Fruit fly (Drosophila melanogaster) whole organism, embryonic: ENCODE data around the gene CG12560.

Experiments
- Awh ChIP-seq: fragments of 200-800 bp; sonication (Bioruptor generic); IDR thresholded peaks from 2 replicates; pipeline ENCODE4, ENCODE4 v1.3.6; 2022; ENCODE audit warnings: missing biosample characterization, missing genetic modification characterization
- Bdp1 ChIP-seq: fragments of 200-800 bp; sonication (Bioruptor generic); optimal IDR thresholded peaks from 3 replicates; lab custom pipeline; 2016; ENCODE audit warnings: missing biosample characterization, missing genetic modification characterization
- Bgb ChIP-seq: fragments of 200-800 bp; sonication (Bioruptor generic); IDR thresholded peaks from 2 replicates; pipeline ENCODE4 v1.3.6; 2022; ENCODE audit warnings: missing biosample characterization, missing genetic modification characterization; ENCODE audit not compliant: partially characterized antibody
- BtbVII ChIP-seq: fragments of 200-800 bp; sonication (Bioruptor generic); optimal IDR thresholded peaks from 3 replicates; lab custom pipeline; 2017; ENCODE audit warnings: missing biosample characterization, mild to moderate bottlenecking, missing genetic modification characterization
- CG10267 ChIP-seq: fragments of 200-800 bp; sonication (Bioruptor generic); optimal IDR thresholded peaks from 2 replicates; lab custom pipeline; 2018; ENCODE audit warnings: missing biosample characterization, mild to moderate bottlenecking, missing genetic modification characterization, moderate library complexity
- CG10979 ChIP-seq: fragments of 200-800 bp; sonication (Bioruptor generic); optimal IDR thresholded peaks from 2 replicates; lab custom pipeline; 2018; ENCODE audit warnings: missing biosample characterization, mild to moderate bottlenecking, missing genetic modification characterization, moderate library complexity
- CG11085 ChIP-seq: fragments of 200-800 bp; sonication (Bioruptor generic); IDR thresholded peaks from 2 replicates; pipeline ENCODE4 v1.3.6; 2022; ENCODE audit warnings: missing biosample characterization, missing genetic modification characterization
- CG13123 ChIP-seq: fragments of 200-800 bp; sonication (Bioruptor generic); optimal IDR thresholded peaks from 2 replicates; lab custom pipeline; 2016; ENCODE audit warnings: missing biosample characterization, missing genetic modification characterization
- CG14050 ChIP-seq: fragments of 200-800 bp; sonication (Bioruptor generic); IDR thresholded peaks from 3 replicates; pipeline ENCODE4 v1.3.6; 2022; ENCODE audit warnings: missing biosample characterization, missing genetic modification characterization
- CG17829 ChIP-seq: fragments of 200-800 bp; optimal IDR thresholded peaks from 2 replicates; lab custom pipeline; 2019; ENCODE audit warnings: missing biosample characterization, mild to moderate bottlenecking, missing genetic modification characterization, moderate library complexity
- CG2120 ChIP-seq: fragments of 200-800 bp; sonication (Bioruptor generic); optimal IDR thresholded peaks from 3 replicates; lab custom pipeline; 2016; ENCODE audit warnings: missing biosample characterization, missing genetic modification characterization
- CG2202 ChIP-seq: fragments of 200-800 bp; sonication (Bioruptor generic); optimal IDR thresholded peaks from 2 replicates; lab custom pipeline; 2018; ENCODE audit warnings: missing biosample characterization, mild to moderate bottlenecking, missing genetic modification characterization
- CG3281 ChIP-seq: fragments of 200-800 bp; sonication (Bioruptor generic); optimal IDR thresholded peaks from 3 replicates; lab custom pipeline; 2017; ENCODE audit warnings: missing biosample characterization, mild to moderate bottlenecking, missing genetic modification characterization
- CG4424 ChIP-seq: fragments of 200-800 bp; sonication (Bioruptor generic); optimal IDR thresholded peaks from 3 replicates; lab custom pipeline; 2016; ENCODE audit warnings: missing biosample characterization, missing genetic modification characterization
- CG6689 ChIP-seq: fragments of 200-800 bp; sonication (Bioruptor generic); IDR thresholded peaks from 2 replicates; pipeline ENCODE4 v1.3.6; 2022; ENCODE audit warnings: missing biosample characterization, missing genetic modification characterization
- CG6813 ChIP-seq: fragments of 200-800 bp; sonication (Bioruptor generic); optimal IDR thresholded peaks from 2 replicates; lab custom pipeline; 2017; ENCODE audit warnings: missing biosample characterization, missing genetic modification characterization, mild to moderate bottlenecking, moderate library complexity, missing genetic modification reagents
- CG7357 ChIP-seq: fragments of 200-800 bp; sonication (Bioruptor generic); IDR thresholded peaks from 3 replicates; pipeline ENCODE4 v1.3.6; 2022; ENCODE audit warnings: missing biosample characterization, missing genetic modification characterization
- CG7745 ChIP-seq: fragments of 200-800 bp; sonication (Bioruptor generic); optimal IDR thresholded peaks from 2 replicates; lab custom pipeline; 2018; ENCODE audit warnings: missing biosample characterization, mild to moderate bottlenecking, missing genetic modification characterization, moderate library complexity
- CG8944 ChIP-seq: fragments of 200-800 bp; sonication (Bioruptor generic); optimal IDR thresholded peaks from 3 replicates; lab custom pipeline; 2016; ENCODE audit warnings: missing biosample characterization, missing genetic modification characterization
- CG9876 ChIP-seq: fragments of 200-800 bp; sonication (Bioruptor generic); optimal IDR thresholded peaks from 2 replicates; lab custom pipeline; 2016; ENCODE audit warnings: missing biosample characterization, missing genetic modification characterization
- Eip74EF ChIP-seq, 2 experiments: fragments of 200-800 bp in 1 of 2; fragments of >200 bp in 1 of 2; sonication (Bioruptor generic) in 1 of 2; optimal IDR thresholded peaks; 2 replicates each; lab custom pipeline; 2017 to 2019; ENCODE audit warnings: missing biosample characterization in 2 of 2, missing genetic modification characterization in 2 of 2, mild to moderate bottlenecking in 1 of 2, moderate library complexity in 1 of 2
- H2.0 ChIP-seq: fragments of 200-800 bp; sonication (Bioruptor generic); IDR thresholded peaks from 2 replicates; pipeline ENCODE4 v1.3.6; 2022; ENCODE audit warnings: missing biosample characterization, missing genetic modification characterization
- HmgZ ChIP-seq: fragments of 200-800 bp; sonication (Bioruptor generic); optimal IDR thresholded peaks from 2 replicates; lab custom pipeline; 2018; ENCODE audit warnings: missing biosample characterization, mild to moderate bottlenecking, missing genetic modification characterization
- Lhr ChIP-seq: fragments of 200-800 bp; sonication (Bioruptor generic); optimal IDR thresholded peaks from 3 replicates; lab custom pipeline; 2017; ENCODE audit warnings: mild to moderate bottlenecking, missing biosample characterization, missing genetic modification reagents, missing genetic modification characterization
- Max ChIP-seq: fragments of 200-800 bp; sonication (Bioruptor generic); optimal IDR thresholded peaks from 2 replicates; lab custom pipeline; 2016; ENCODE audit warnings: missing biosample characterization, mild to moderate bottlenecking, missing genetic modification characterization
- Ravus ChIP-seq: fragments of 200-800 bp; sonication (Bioruptor generic); IDR thresholded peaks from 2 replicates; pipeline ENCODE4 v1.3.6; 2022; ENCODE audit warnings: missing biosample characterization, missing genetic modification characterization
- Scr ChIP-seq: fragments of 200-800 bp; sonication (Bioruptor generic); IDR thresholded peaks from 2 replicates; pipeline ENCODE4 v1.3.6; 2022; ENCODE audit warnings: missing biosample characterization, missing genetic modification characterization; ENCODE audit not compliant: partially characterized antibody
- Side ChIP-seq: fragments of 200-800 bp; sonication (Bioruptor generic); optimal IDR thresholded peaks from 2 replicates; lab custom pipeline; 2016; ENCODE audit warnings: missing biosample characterization, missing genetic modification characterization
- Sox102F ChIP-seq: fragments of 200-800 bp; sonication (Bioruptor generic); optimal IDR thresholded peaks from 2 replicates; lab custom pipeline; 2018; ENCODE audit warnings: missing biosample characterization, mild to moderate bottlenecking, missing genetic modification characterization, moderate library complexity
- Ssrp ChIP-seq: fragments of 200-800 bp; sonication (Bioruptor generic); optimal IDR thresholded peaks from 2 replicates; lab custom pipeline; 2018; ENCODE audit warnings: missing biosample characterization, mild to moderate bottlenecking, missing genetic modification characterization, moderate library complexity
- Stat92E ChIP-seq, 3 experiments: fragments of >200 bp in 2 of 3; fragments of 200-800 bp in 1 of 3; sonication (Bioruptor generic) in 1 of 3; optimal IDR thresholded peaks; 2 replicates each; lab custom pipeline; 2017 to 2019; ENCODE audit warnings: missing biosample characterization in 3 of 3, missing genetic modification characterization in 3 of 3, mild to moderate bottlenecking in 1 of 3, moderate library complexity in 1 of 3
- caup ChIP-seq: fragments of 200-800 bp; sonication (Bioruptor generic); optimal IDR thresholded peaks from 3 replicates; lab custom pipeline; 2017; ENCODE audit warnings: missing biosample characterization, mild to moderate bottlenecking, missing genetic modification characterization, moderate library complexity; ENCODE audit not compliant: severe bottlenecking
- cwo ChIP-seq: fragments of 200-800 bp; sonication (Bioruptor generic); optimal IDR thresholded peaks from 3 replicates; lab custom pipeline; 2017; ENCODE audit warnings: missing biosample characterization, missing genetic modification characterization, mild to moderate bottlenecking, moderate library complexity, missing genetic modification reagents
- da ChIP-seq: fragments of 200-800 bp; sonication (Bioruptor generic); optimal IDR thresholded peaks from 2 replicates; lab custom pipeline; 2016; ENCODE audit warnings: missing biosample characterization, missing genetic modification characterization
- emc ChIP-seq: fragments of 200-800 bp; sonication (Bioruptor generic); optimal IDR thresholded peaks from 2 replicates; lab custom pipeline; 2016; ENCODE audit warnings: missing biosample characterization, missing genetic modification characterization
- ems ChIP-seq: fragments of 200-800 bp; sonication (Bioruptor generic); optimal IDR thresholded peaks from 3 replicates; lab custom pipeline; 2016; ENCODE audit warnings: missing biosample characterization, missing genetic modification characterization
- grau ChIP-seq: fragments of 200-800 bp; optimal IDR thresholded peaks from 3 replicates; lab custom pipeline; 2019; ENCODE audit warnings: missing biosample characterization, mild to moderate bottlenecking, missing genetic modification characterization, moderate library complexity
- gro ChIP-seq: fragments of 200-800 bp; sonication (Bioruptor generic); optimal IDR thresholded peaks from 2 replicates; lab custom pipeline; 2016; ENCODE audit warnings: missing biosample characterization, missing genetic modification characterization
- ham ChIP-seq: fragments of 200-800 bp; sonication (Bioruptor generic); IDR thresholded peaks from 2 replicates; pipeline ENCODE4 v1.3.6; 2022; ENCODE audit warnings: missing biosample characterization, missing genetic modification characterization
- hbn ChIP-seq: fragments of 200-800 bp; sonication (Bioruptor generic); IDR thresholded peaks from 2 replicates; pipeline ENCODE4 v1.3.6; 2022; ENCODE audit warnings: missing biosample characterization, missing genetic modification characterization; ENCODE audit not compliant: partially characterized antibody
- jing ChIP-seq: fragments of 200-800 bp; sonication (Bioruptor generic); optimal IDR thresholded peaks from 2 replicates; lab custom pipeline; 2018; ENCODE audit warnings: missing biosample characterization, mild to moderate bottlenecking, missing genetic modification characterization
- p53 ChIP-seq: fragments of 200-800 bp; sonication (Bioruptor generic); optimal IDR thresholded peaks from 2 replicates; lab custom pipeline; 2016; ENCODE audit warnings: missing biosample characterization, missing genetic modification characterization
- slbo ChIP-seq: fragments of 200-800 bp; sonication (Bioruptor generic); IDR thresholded peaks from 2 replicates; pipeline ENCODE4 v1.3.6; 2022; ENCODE audit warnings: missing biosample characterization, missing genetic modification characterization
- slou ChIP-seq: fragments of 200-800 bp; sonication (Bioruptor generic); optimal IDR thresholded peaks from 3 replicates; lab custom pipeline; 2016; ENCODE audit warnings: missing biosample characterization, missing genetic modification characterization
- ssp ChIP-seq: fragments of 200-800 bp; sonication (Bioruptor generic); IDR thresholded peaks from 2 replicates; pipeline ENCODE4 v1.3.6; 2022; ENCODE audit warnings: missing biosample characterization, missing genetic modification characterization
- stc ChIP-seq: fragments of 200-800 bp; sonication (Bioruptor generic); IDR thresholded peaks from 2 replicates; pipeline ENCODE4 v1.3.6; 2022; ENCODE audit warnings: missing biosample characterization, missing genetic modification characterization
- vfl ChIP-seq: fragments of 200-800 bp; sonication (Bioruptor generic); optimal IDR thresholded peaks from 2 replicates; lab custom pipeline; 2016; ENCODE audit warnings: missing biosample characterization, missing genetic modification characterization
- wek ChIP-seq: fragments of 200-800 bp; sonication (Bioruptor generic); optimal IDR thresholded peaks from 3 replicates; lab custom pipeline; 2018; ENCODE audit warnings: missing biosample characterization, mild to moderate bottlenecking, missing genetic modification characterization, moderate library complexity
- zfh2 ChIP-seq: fragments of 200-800 bp; sonication (Bioruptor generic); optimal IDR thresholded peaks from 2 replicates; lab custom pipeline; 2016; ENCODE audit warnings: missing biosample characterization, missing genetic modification characterization

Gene CG12560

dm6 chr2L:8042645-8043281, 33.5 kb upstream of the CG12560 start, which contains the start of gene RpL36A (continued):
- peak; percentile 60 for TF ChIP-seq grau
- TF ChIP-seq CG13123: no peak
- peak; percentile 52 for TF ChIP-seq CG6813 (GFP tag; lab: Kevin White, UChicago)
- peak; percentile 57 for TF ChIP-seq CG2120
- no peak for TF ChIP-seq Eip74EF (GFP tag; optimal IDR thresholded peaks at IDR 0.05; lab: Kevin White, UChicago)
- peak; percentile 45 for TF ChIP-seq stc (GFP tag; lab: Robert Waterston, UW)
- peak; percentile 62 for TF ChIP-seq caup (GFP tag; lab: Kevin White, UChicago)
- TF ChIP-seq Awh (GFP tag; lab: Robert Waterston, UW): peak; percentile 53; the same call in 1 of the 2 replicates
- no peak for TF ChIP-seq Sox102F (GFP tag; lab: Kevin White, UChicago)
- TF ChIP-seq CG3281: peak; percentile 68
- peak; percentile 30 for TF ChIP-seq emc (GFP tag; lab: Kevin White, UChicago)
- peak; percentile 97 for TF ChIP-seq Bgb
- no peak for TF ChIP-seq jing (GFP tag; lab: Kevin White, UChicago)
- peak; percentile 46 for TF ChIP-seq p53 (GFP tag; lab: Kevin White, UChicago)
- no peak; the same call in 1 of the 2 replicates for TF ChIP-seq Ravus (GFP tag; lab: Robert Waterston, UW)
- TF ChIP-seq da: peak; percentile 35
- peak; percentile 43; the same call in 1 of the 2 replicates for TF ChIP-seq CG11085
- TF ChIP-seq Side (GFP tag; lab: Kevin White, UChicago): peak; percentile 61
- TF ChIP-seq Stat92E (GFP tag; optimal IDR thresholded peaks at IDR 0.05; lab: Kevin White, UChicago): peak in 1 of 3 experiments; percentile 79
- TF ChIP-seq Max (GFP tag; lab: Kevin White, UChicago): peak; percentile 20
- TF ChIP-seq Lhr (GFP tag; lab: Kevin White, UChicago): peak; percentile 16
- TF ChIP-seq CG8944: peak; percentile 43
- TF ChIP-seq zfh2 (GFP tag; lab: Kevin White, UChicago): peak; percentile 47
- TF ChIP-seq gro: no peak
- TF ChIP-seq CG4424 (GFP tag; lab: Kevin White, UChicago): peak; percentile 17
- no peak for TF ChIP-seq CG10979 (tag; lab: Kevin White, UChicago)
- peak; percentile 82 for TF ChIP-seq wek (GFP tag; lab: Kevin White, UChicago)
- peak; percentile 87 for TF ChIP-seq Scr (GFP tag; lab: Robert Waterston, UW)
- no peak; the same call in 1 of the 2 replicates for TF ChIP-seq H2.0 (GFP tag; lab: Robert Waterston, UW)
- peak; percentile 41 for TF ChIP-seq Bdp1
- peak; percentile 10 for TF ChIP-seq CG17829 (tag; lab: Kevin White, UChicago)
- TF ChIP-seq hbn (GFP tag; lab: Robert Waterston, UW): peak; percentile 74
- TF ChIP-seq slou (GFP tag; lab: Kevin White, UChicago): peak; percentile 43
- TF ChIP-seq CG6689 (GFP tag; lab: Robert Waterston, UW): peak; percentile 6; the same call in 1 of the 2 replicates
- TF ChIP-seq slbo (GFP tag; lab: Robert Waterston, UW): peak; percentile 76
- peak; percentile 81 for TF ChIP-seq ssp
- TF ChIP-seq BtbVII (GFP tag; lab: Kevin White, UChicago): peak; percentile 45
- TF ChIP-seq CG7745: peak; percentile 34
- TF ChIP-seq CG10267 (tag; lab: Kevin White, UChicago): peak; percentile 63
- no peak for TF ChIP-seq ham (GFP tag; lab: Robert Waterston, UW)
- 0 out of 3 replicates have a peak, but pooled peaks have one; percentile 42 for TF ChIP-seq CG7357 (GFP tag; lab: Robert Waterston, UW)
- no peak for TF ChIP-seq cwo (GFP tag; lab: Kevin White, UChicago)
- peak; percentile 71 for TF ChIP-seq CG9876
- TF ChIP-seq CG14050: peak; percentile 58; the same call in 2 of the 3 replicates
- no peak for TF ChIP-seq vfl (GFP tag; lab: Kevin White, UChicago)
- peak; percentile 36 for TF ChIP-seq CG2202 (tag; lab: Kevin White, UChicago)
- peak; percentile 41 for TF ChIP-seq ems (GFP tag; lab: Kevin White, UChicago)
- peak; percentile 70 for TF ChIP-seq HmgZ (tag; lab: Kevin White, UChicago)
- no peak for TF ChIP-seq Ssrp (tag; lab: Kevin White, UChicago)
